Fruit fly (Drosophila melanogaster) whole organism, embryonic: ENCODE results near the gene CG11791.

Source experiments
- Atf3 ChIP-seq: fragments of 200-800 bp; sonication (Bioruptor generic); optimal IDR thresholded peaks from 3 replicates; lab custom pipeline; 2016; ENCODE audit warnings: missing biosample characterization, missing genetic modification characterization
- BtbVII ChIP-seq: fragments of 200-800 bp; sonication (Bioruptor generic); optimal IDR thresholded peaks from 3 replicates; lab custom pipeline; 2017; ENCODE audit warnings: missing biosample characterization, mild to moderate bottlenecking, missing genetic modification characterization
- CG11504 ChIP-seq: fragments of 200-800 bp; sonication (Bioruptor generic); optimal IDR thresholded peaks from 3 replicates; lab custom pipeline; 2019; ENCODE audit warnings: missing biosample characterization, mild to moderate bottlenecking, missing genetic modification characterization, moderate library complexity
- CG12104 ChIP-seq: fragments of 200-800 bp; sonication (Bioruptor generic); optimal IDR thresholded peaks from 3 replicates; lab custom pipeline; 2016; ENCODE audit warnings: missing biosample characterization, missing genetic modification characterization
- CG13894 ChIP-seq: fragments of 200-800 bp; sonication (Bioruptor generic); optimal IDR thresholded peaks from 3 replicates; lab custom pipeline; 2018; ENCODE audit warnings: missing biosample characterization, mild to moderate bottlenecking, missing genetic modification characterization, moderate library complexity
- CG15479 ChIP-seq: fragments of 200-800 bp; sonication (Bioruptor generic); optimal IDR thresholded peaks from 3 replicates; lab custom pipeline; 2019; ENCODE audit warnings: missing biosample characterization, mild to moderate bottlenecking, missing genetic modification characterization, moderate library complexity
- CG15696 ChIP-seq: fragments of 200-800 bp; sonication (Bioruptor generic); optimal IDR thresholded peaks from 2 replicates; lab custom pipeline; 2019; ENCODE audit warnings: missing biosample characterization, mild to moderate bottlenecking, missing genetic modification characterization, moderate library complexity
- CG17802 ChIP-seq: fragments of 200-800 bp; sonication (Bioruptor generic); optimal IDR thresholded peaks from 2 replicates; lab custom pipeline; 2018; ENCODE audit warnings: missing biosample characterization, mild to moderate bottlenecking, missing genetic modification characterization, moderate library complexity
- CG1832 ChIP-seq: fragments of 200-800 bp; sonication (Bioruptor generic); optimal IDR thresholded peaks from 2 replicates; lab custom pipeline; 2017; ENCODE audit warnings: missing biosample characterization, mild to moderate bottlenecking, missing genetic modification characterization, inconsistent platforms
- CG2116 ChIP-seq: fragments of 200-800 bp; sonication (Bioruptor generic); optimal IDR thresholded peaks from 3 replicates; lab custom pipeline; 2018; ENCODE audit warnings: missing biosample characterization, mild to moderate bottlenecking, missing genetic modification characterization
- CG2199 ChIP-seq: fragments of 200-800 bp; sonication (Bioruptor generic); IDR thresholded peaks from 3 replicates; pipeline ENCODE4 v1.3.6; 2022; ENCODE audit warnings: missing biosample characterization, missing genetic modification characterization
- CG2202 ChIP-seq: fragments of 200-800 bp; sonication (Bioruptor generic); optimal IDR thresholded peaks from 2 replicates; lab custom pipeline; 2018; ENCODE audit warnings: missing biosample characterization, mild to moderate bottlenecking, missing genetic modification characterization
- CG3065 ChIP-seq: fragments of 200-800 bp; sonication (Bioruptor generic); optimal IDR thresholded peaks from 2 replicates; lab custom pipeline; 2016; ENCODE audit warnings: missing biosample characterization, missing genetic modification characterization
- CG3163 ChIP-seq: fragments of 200-800 bp; sonication (Bioruptor generic); optimal IDR thresholded peaks from 3 replicates; lab custom pipeline; 2016; ENCODE audit warnings: missing biosample characterization, missing genetic modification characterization
- CG3838 ChIP-seq: fragments of 200-800 bp; sonication (Bioruptor generic); optimal IDR thresholded peaks from 3 replicates; lab custom pipeline; 2016; ENCODE audit warnings: missing biosample characterization, missing genetic modification characterization
- CG3995 ChIP-seq: fragments of 200-800 bp; sonication (Bioruptor generic); optimal IDR thresholded peaks from 3 replicates; lab custom pipeline; 2016; ENCODE audit warnings: missing biosample characterization, missing genetic modification characterization
- CG4328 ChIP-seq: fragments of 200-800 bp; sonication (Bioruptor generic); optimal IDR thresholded peaks from 3 replicates; lab custom pipeline; 2017; ENCODE audit warnings: missing biosample characterization, missing genetic modification reagents, missing genetic modification characterization
- CG4617 ChIP-seq: fragments of 200-800 bp; sonication (Bioruptor generic); optimal IDR thresholded peaks from 3 replicates; lab custom pipeline; 2016; ENCODE audit warnings: missing biosample characterization, missing genetic modification characterization, borderline replicate concordance
- CG4707 ChIP-seq: fragments of 200-800 bp; sonication (Bioruptor generic); optimal IDR thresholded peaks from 2 replicates; lab custom pipeline; 2018; ENCODE audit warnings: missing biosample characterization, mild to moderate bottlenecking, missing genetic modification characterization, moderate library complexity
- CG5245 ChIP-seq: fragments of 200-800 bp; sonication (Bioruptor generic); optimal IDR thresholded peaks from 3 replicates; lab custom pipeline; 2016; ENCODE audit warnings: missing biosample characterization, missing genetic modification characterization
- CG7987 ChIP-seq: fragments of 200-800 bp; sonication (Bioruptor generic); optimal IDR thresholded peaks from 2 replicates; lab custom pipeline; 2018; ENCODE audit warnings: missing biosample characterization, mild to moderate bottlenecking, missing genetic modification characterization, moderate library complexity
- CG8924 ChIP-seq: fragments of 200-800 bp; optimal IDR thresholded peaks from 3 replicates; lab custom pipeline; 2019; ENCODE audit warnings: missing biosample characterization, mild to moderate bottlenecking, missing genetic modification characterization, moderate library complexity
- CrebB ChIP-seq: fragments of 200-800 bp; sonication (Bioruptor generic); optimal IDR thresholded peaks from 3 replicates; lab custom pipeline; 2018; ENCODE audit warnings: missing biosample characterization, mild to moderate bottlenecking, missing genetic modification characterization
- D ChIP-seq, 2 experiments: fragments of 200-800 bp in 1 of 2; fragments of >200 bp in 1 of 2; sonication (Bioruptor generic) in 1 of 2; optimal IDR thresholded peaks; 2 replicates in 1 of 2; 3 replicates in 1 of 2; lab custom pipeline; 2017; ENCODE audit warnings: mild to moderate bottlenecking in 1 of 2, missing biosample characterization in 1 of 2, missing genetic modification characterization in 1 of 2, missing genetic modification reagents in 1 of 2
- Doc2 ChIP-seq: fragments of 200-800 bp; sonication (Bioruptor generic); IDR thresholded peaks from 2 replicates; pipeline ENCODE4 v1.3.6; 2022; ENCODE audit warnings: missing biosample characterization, missing genetic modification characterization
- Doc3 ChIP-seq: fragments of 200-800 bp; sonication (Bioruptor generic); IDR thresholded peaks from 3 replicates; pipeline ENCODE4 v1.3.6; 2022; ENCODE audit warnings: missing biosample characterization, missing genetic modification characterization; ENCODE audit not compliant: partially characterized antibody
- Fer2 ChIP-seq: fragments of 200-800 bp; sonication (Bioruptor generic); optimal IDR thresholded peaks from 2 replicates; lab custom pipeline; 2018; ENCODE audit warnings: missing biosample characterization, mild to moderate bottlenecking, missing genetic modification characterization, moderate library complexity
- H2.0 ChIP-seq: fragments of 200-800 bp; sonication (Bioruptor generic); IDR thresholded peaks from 2 replicates; pipeline ENCODE4 v1.3.6; 2022; ENCODE audit warnings: missing biosample characterization, missing genetic modification characterization
- HLH4C ChIP-seq: fragments of 200-800 bp; sonication (Bioruptor generic); IDR thresholded peaks from 3 replicates; pipeline ENCODE4 v1.3.6; 2022; ENCODE audit warnings: missing biosample characterization, missing genetic modification characterization; ENCODE audit not compliant: partially characterized antibody
- HmgZ ChIP-seq: fragments of 200-800 bp; sonication (Bioruptor generic); optimal IDR thresholded peaks from 2 replicates; lab custom pipeline; 2018; ENCODE audit warnings: missing biosample characterization, mild to moderate bottlenecking, missing genetic modification characterization
- Hmr ChIP-seq: fragments of 200-800 bp; sonication (Bioruptor generic); optimal IDR thresholded peaks from 3 replicates; lab custom pipeline; 2017; ENCODE audit warnings: mild to moderate bottlenecking, missing biosample characterization, missing genetic modification reagents, missing genetic modification characterization
- Mes4 ChIP-seq: fragments of 200-800 bp; sonication (Bioruptor generic); optimal IDR thresholded peaks from 2 replicates; lab custom pipeline; 2016; ENCODE audit warnings: missing biosample characterization, missing genetic modification characterization
- Opbp ChIP-seq: fragments of 200-800 bp; sonication (Bioruptor generic); IDR thresholded peaks from 3 replicates; pipeline ENCODE4 v1.3.6; 2022; ENCODE audit warnings: missing biosample characterization, missing genetic modification characterization; ENCODE audit not compliant: partially characterized antibody
- Xbp1 ChIP-seq: fragments of 200-800 bp; sonication (Bioruptor generic); optimal IDR thresholded peaks from 3 replicates; lab custom pipeline; 2016; ENCODE audit warnings: missing biosample characterization, mild to moderate bottlenecking, missing genetic modification characterization
- bbx ChIP-seq: fragments of 200-800 bp; sonication (Bioruptor generic); IDR thresholded peaks from 2 replicates; pipeline ENCODE4 v1.3.6; 2022; ENCODE audit warnings: missing biosample characterization, missing genetic modification characterization; ENCODE audit not compliant: partially characterized antibody
- dm ChIP-seq: fragments of 200-800 bp; sonication (Bioruptor generic); optimal IDR thresholded peaks from 3 replicates; lab custom pipeline; 2016; ENCODE audit warnings: missing biosample characterization, missing genetic modification characterization
- dpn ChIP-seq, 2 experiments: fragments of 200-800 bp; sonication (Bioruptor generic); optimal IDR thresholded peaks; 3 replicates each; lab custom pipeline; 2016; ENCODE audit warnings: missing biosample characterization in 2 of 2, missing genetic modification characterization in 2 of 2
- ems ChIP-seq: fragments of 200-800 bp; sonication (Bioruptor generic); optimal IDR thresholded peaks from 3 replicates; lab custom pipeline; 2016; ENCODE audit warnings: missing biosample characterization, missing genetic modification characterization
- fd102C ChIP-seq: fragments of 200-800 bp; sonication (Bioruptor generic); optimal IDR thresholded peaks from 2 replicates; lab custom pipeline; 2018; ENCODE audit warnings: missing biosample characterization, mild to moderate bottlenecking, missing genetic modification characterization, moderate library complexity
- hbn ChIP-seq: fragments of 200-800 bp; sonication (Bioruptor generic); IDR thresholded peaks from 2 replicates; pipeline ENCODE4 v1.3.6; 2022; ENCODE audit warnings: missing biosample characterization, missing genetic modification characterization; ENCODE audit not compliant: partially characterized antibody
- lola ChIP-seq, 3 experiments: fragments of >200 bp in 2 of 3; fragments of 200-800 bp in 1 of 3; sonication (Bioruptor generic) in 1 of 3; optimal IDR thresholded peaks; 2 replicates each; lab custom pipeline; 2017 to 2019; ENCODE audit warnings: missing biosample characterization in 3 of 3, missing genetic modification characterization in 3 of 3, mild to moderate bottlenecking in 1 of 3, moderate library complexity in 1 of 3
- nom ChIP-seq: fragments of 200-800 bp; sonication (Bioruptor generic); optimal IDR thresholded peaks from 2 replicates; lab custom pipeline; 2017; ENCODE audit warnings: missing biosample characterization, missing genetic modification characterization, mild to moderate bottlenecking, moderate library complexity, missing genetic modification reagents
- pfk ChIP-seq: fragments of 200-800 bp; sonication (Bioruptor generic); optimal IDR thresholded peaks from 2 replicates; lab custom pipeline; 2018; ENCODE audit warnings: missing biosample characterization, mild to moderate bottlenecking, missing genetic modification characterization, moderate library complexity
- sc ChIP-seq, 3 experiments: fragments of >200 bp in 2 of 3; fragments of 200-800 bp in 1 of 3; sonication (Bioruptor generic) in 1 of 3; optimal IDR thresholded peaks; 2 replicates in 2 of 3; 3 replicates in 1 of 3; lab custom pipeline; 2017; ENCODE audit warnings: mild to moderate bottlenecking in 1 of 3, missing biosample characterization in 1 of 3, missing genetic modification characterization in 1 of 3, missing genetic modification reagents in 1 of 3
- sens ChIP-seq: fragments of 200-800 bp; sonication (Bioruptor generic); peaks from one replicate; lab custom pipeline; 2016; ENCODE audit warnings: missing biosample characterization, missing genetic modification characterization
- z ChIP-seq: fragments of 200-800 bp; sonication (Bioruptor generic); IDR thresholded peaks from 3 replicates; pipeline ENCODE4 v1.3.6; 2022; ENCODE audit warnings: missing biosample characterization, missing genetic modification characterization

The CG11791 gene

dm6 chr3R:25054451-25055188 lies 5.2 kb downstream of the CG11791 start, which contains the start of gene CG31109 (continued):
- no peak for TF ChIP-seq Mes4
- TF ChIP-seq dpn (GFP tag; optimal IDR thresholded peaks at IDR 0.05; lab: Kevin White, UChicago), result peak in 1 of 2 experiments; percentile 4
- peak; percentile 99 for TF ChIP-seq CG2116 (GFP tag; lab: Kevin White, UChicago)
- no peak for TF ChIP-seq CG1832 (GFP tag; lab: Kevin White, UChicago)
- TF ChIP-seq CG4707 (GFP tag; lab: Kevin White, UChicago), result no peak
- no peak for TF ChIP-seq CG5245
- TF ChIP-seq Doc2 (GFP tag; lab: Robert Waterston, UW), result no peak
- TF ChIP-seq CG2199, result no peak
- TF ChIP-seq CrebB (tag; lab: Kevin White, UChicago), result no peak
- TF ChIP-seq CG15696, result peak; percentile 46
- 0 out of 3 replicates have a peak, but pooled peaks have one; percentile 34 for TF ChIP-seq Doc3
- TF ChIP-seq sc (optimal IDR thresholded peaks at IDR 0.05; lab: Kevin White, UChicago), result no peak
- no peak for TF ChIP-seq sc (GFP tag; optimal IDR thresholded peaks at IDR 0.05; lab: Kevin White, UChicago)
- TF ChIP-seq CG3995 (GFP tag; lab: Kevin White, UChicago), result no peak
- TF ChIP-seq CG3163 (GFP tag; lab: Kevin White, UChicago), result no peak
- peak; percentile 57 for TF ChIP-seq bbx (GFP tag; lab: Robert Waterston, UW)
- peak in 1 of 3 experiments; percentile 5 for TF ChIP-seq lola (GFP tag; optimal IDR thresholded peaks at IDR 0.05; lab: Kevin White, UChicago)
- TF ChIP-seq HmgZ, result peak; percentile 66
- TF ChIP-seq Fer2 (tag; lab: Kevin White, UChicago), result no peak
- TF ChIP-seq H2.0, result peak; percentile 35; the same call in 1 of the 2 replicates
- peak; percentile 42 for TF ChIP-seq CG13894 (tag; lab: Kevin White, UChicago)
- no peak for TF ChIP-seq Atf3
- peak; percentile 40; the same call in 1 of the 3 replicates for TF ChIP-seq HLH4C
- no peak for TF ChIP-seq CG3065 (GFP tag; lab: Kevin White, UChicago)
- TF ChIP-seq CG3838 (GFP tag; lab: Kevin White, UChicago), result no peak
- TF ChIP-seq BtbVII (GFP tag; lab: Kevin White, UChicago), result no peak
- TF ChIP-seq CG15479 (GFP tag; lab: Kevin White, UChicago), result peak; percentile 10
- peak; percentile 20 for TF ChIP-seq Xbp1 (GFP tag; lab: Kevin White, UChicago)
- TF ChIP-seq CG12104 (GFP tag; lab: Kevin White, UChicago), result no peak
- peak; percentile 19 for TF ChIP-seq Hmr (GFP tag; lab: Kevin White, UChicago)
- peak; percentile 67 for TF ChIP-seq CG8924 (tag; lab: Kevin White, UChicago)
- no peak for TF ChIP-seq CG17802 (tag; lab: Kevin White, UChicago)
- TF ChIP-seq fd102C (GFP tag; lab: Kevin White, UChicago), result no peak
- TF ChIP-seq sens (GFP tag; lab: Kevin White, UChicago), result peak; percentile 86
- no peak for TF ChIP-seq z (GFP tag; lab: Robert Waterston, UW)
- TF ChIP-seq D (optimal IDR thresholded peaks at IDR 0.05; lab: Kevin White, UChicago), result no peak
- no peak for TF ChIP-seq D (GFP tag; optimal IDR thresholded peaks at IDR 0.05; lab: Kevin White, UChicago)
- peak; percentile 39; the same call in 1 of the 2 replicates for TF ChIP-seq hbn (GFP tag; lab: Robert Waterston, UW)
- peak; percentile 11 for TF ChIP-seq CG4328 (GFP tag; lab: Kevin White, UChicago)
- TF ChIP-seq Opbp (GFP tag; lab: Robert Waterston, UW), result peak; percentile 46; the same call in 1 of the 3 replicates
- no peak for TF ChIP-seq ems (GFP tag; lab: Kevin White, UChicago)
- peak; percentile 94 for TF ChIP-seq pfk (GFP tag; lab: Kevin White, UChicago)
- peak; percentile 60 for TF ChIP-seq CG4617 (GFP tag; lab: Kevin White, UChicago)
- peak; percentile 3 for TF ChIP-seq nom (GFP tag; lab: Kevin White, UChicago)
- TF ChIP-seq dm (GFP tag; lab: Kevin White, UChicago), result no peak
- TF ChIP-seq CG11504 (tag; lab: Kevin White, UChicago), result no peak
- TF ChIP-seq CG2202 (tag; lab: Kevin White, UChicago), result no peak
- TF ChIP-seq CG7987 (GFP tag; lab: Kevin White, UChicago), result peak; percentile 30
